Fruit fly (Drosophila melanogaster): Measurements from ENCODE around the gene PGAP5.
A peak's percentile ranks its signal among the peaks of the same experiment; 100 is the strongest.

The PGAP5 gene

dm6 chr2L:8211070-8211469, 12.4 kb downstream of the PGAP5 start, which contains the start of gene Ssb-c31a (continued):
- TF ChIP-seq CG15514 (GFP tag; optimal IDR thresholded peaks at IDR 0.05) (peak; percentile 50), sima (GFP tag; optimal IDR thresholded peaks at IDR 0.05) (no peak), CG6654 (GFP tag; optimal IDR thresholded peaks at IDR 0.05) (no peak), CG13775 (GFP tag; optimal IDR thresholded peaks at IDR 0.05) (peak; percentile 53), Ada2b (GFP tag; IDR thresholded peaks at IDR 0.05) (no peak), CG6175 (GFP tag; IDR thresholded peaks at IDR 0.05) (no peak), CG10654 (GFP tag; optimal IDR thresholded peaks at IDR 0.05) (peak; percentile 6), CG7372 (GFP tag; IDR thresholded peaks at IDR 0.05) (0 out of 2 replicates have a peak, but pooled peaks have one; percentile 9), CG32532 (GFP tag; IDR thresholded peaks at IDR 0.05) (0 out of 2 replicates have a peak, but pooled peaks have one; percentile 17), corto (GFP tag; optimal IDR thresholded peaks at IDR 0.05) (no peak), CG17612 (GFP tag; IDR thresholded peaks at IDR 0.05) (no peak), sens-2 (GFP tag; IDR thresholded peaks at IDR 0.05) (no peak), Sry-β (GFP tag; optimal IDR thresholded peaks at IDR 0.05) (no peak), CG6765 (GFP tag; optimal IDR thresholded peaks at IDR 0.05) (no peak), CG17361 (GFP tag; IDR thresholded peaks at IDR 0.05) (peak; percentile 59; the same call in 2 of the 3 replicates), CG12071 (GFP tag; optimal IDR thresholded peaks at IDR 0.05) (no peak), twi (tag; optimal IDR thresholded peaks at IDR 0.05) (peak; percentile 46), ci (GFP tag; IDR thresholded peaks at IDR 0.05) (no peak), CG12219 (GFP tag; optimal IDR thresholded peaks at IDR 0.05) (no peak), Deaf1 (tag; optimal IDR thresholded peaks at IDR 0.05) (no peak), ems (GFP tag; optimal IDR thresholded peaks at IDR 0.05) (peak; percentile 42), Atf6 (GFP tag; IDR thresholded peaks at IDR 0.05) (peak; percentile 40; the same call in 1 of the 2 replicates), exex (tag; optimal IDR thresholded peaks at IDR 0.05) (peak; percentile 35), CG9817 (tag; optimal IDR thresholded peaks at IDR 0.05) (peak; percentile 48), CG13296 (GFP tag; optimal IDR thresholded peaks at IDR 0.05) (peak; percentile 62), Stat92E (GFP tag; optimal IDR thresholded peaks at IDR 0.05) (no peak), CG12299 (tag; optimal IDR thresholded peaks at IDR 0.05) (peak; percentile 60), chif (GFP tag; optimal IDR thresholded peaks at IDR 0.05) (peak in 1 of 2 experiments; percentile 35), CG31388 (GFP tag; optimal IDR thresholded peaks at IDR 0.05) (no peak), CG4404 (GFP tag; IDR thresholded peaks at IDR 0.05) (no peak), wek (GFP tag; optimal IDR thresholded peaks at IDR 0.05) (no peak), CG33213 (GFP tag; optimal IDR thresholded peaks at IDR 0.05) (peak; percentile 10), Fer2 (tag; optimal IDR thresholded peaks at IDR 0.05) (peak; percentile 15), lilli (GFP tag; optimal IDR thresholded peaks at IDR 0.05) (peak; percentile 84), CG8290 (GFP tag; optimal IDR thresholded peaks at IDR 0.05) (peak; percentile 71), CG8290 (tag; optimal IDR thresholded peaks at IDR 0.05) (peak; percentile 54 to 61), CG3163 (GFP tag; optimal IDR thresholded peaks at IDR 0.05) (peak; percentile 22), CG30431 (GFP tag; optimal IDR thresholded peaks at IDR 0.05) (no peak), CG16863 (GFP tag; optimal IDR thresholded peaks at IDR 0.05) (peak; percentile 19), cas (GFP tag; IDR thresholded peaks at IDR 0.05) (no peak), Meics (GFP tag; optimal IDR thresholded peaks at IDR 0.05) (peak; percentile 30), NC2α (GFP tag; optimal IDR thresholded peaks at IDR 0.05) (no peak), inv (GFP tag; IDR thresholded peaks at IDR 0.05; ENCODE audit: partially characterized antibody) (peak; percentile 68), slbo (GFP tag; IDR thresholded peaks at IDR 0.05) (peak; percentile 66; the same call in 1 of the 2 replicates), dpn (GFP tag; optimal IDR thresholded peaks at IDR 0.05) (peak; percentile 48 to 57), pnt (GFP tag; optimal IDR thresholded peaks at IDR 0.05) (no peak), croc (GFP tag; conservative IDR thresholded peaks at IDR 0.05) (peak; percentile 33; the same call in 1 of the 3 replicates), grau (tag; optimal IDR thresholded peaks at IDR 0.05) (peak; percentile 61), CG10267 (tag; optimal IDR thresholded peaks at IDR 0.05) (peak; percentile 99), HLHmδ (GFP tag; optimal IDR thresholded peaks at IDR 0.05) (no peak), mld (GFP tag; IDR thresholded peaks at IDR 0.05; ENCODE audit: partially characterized antibody) (no peak)
